Worm (Caenorhabditis elegans): ENCODE measurements around the gene pqn-27.
A peak's percentile ranks its signal among the peaks of the same experiment; 100 is the strongest.

The pqn-27 gene

ce11 chrII:13460592-13461395, at the start of gene pqn-27:
Gene pqn-27, minus strand, starts transcription at chrII:13460642.
- no peak for TF ChIP-seq ceh-82 (tag; optimal IDR thresholded peaks at IDR 0.05)
- TF ChIP-seq nhr-129 (tag; optimal IDR thresholded peaks at IDR 0.05), result peak; percentile 60
- TF ChIP-seq unc-62 (GFP tag; optimal IDR thresholded peaks at IDR 0.05), result peak; percentile 32
- TF ChIP-seq ceh-16 (tag; optimal IDR thresholded peaks at IDR 0.05), result no peak
- peak; percentile 57 for TF ChIP-seq C34F6.9 (tag; optimal IDR thresholded peaks at IDR 0.05)
- TF ChIP-seq Y55F3AM.14 (GFP tag; optimal IDR thresholded peaks at IDR 0.05), result peak; percentile 80
- no peak for TF ChIP-seq peb-1 (tag; optimal IDR thresholded peaks at IDR 0.05)
- no peak for TF ChIP-seq egl-27 (tag; optimal IDR thresholded peaks at IDR 0.05)
- TF ChIP-seq crh-2 (tag; optimal IDR thresholded peaks at IDR 0.05), result peak; percentile 89
- no peak for TF ChIP-seq zag-1 (tag; optimal IDR thresholded peaks at IDR 0.05)
- TF ChIP-seq ztf-1 (GFP tag; conservative IDR thresholded peaks at IDR 0.05), result no peak
- peak; percentile 85 for TF ChIP-seq sma-3 (GFP tag; optimal IDR thresholded peaks at IDR 0.05)
- TF ChIP-seq dmd-4 (tag; optimal IDR thresholded peaks at IDR 0.05), result no peak
- no peak for TF ChIP-seq elt-1 (tag; optimal IDR thresholded peaks at IDR 0.05)
- no peak for TF ChIP-seq snpc-4 (tag; optimal IDR thresholded peaks at IDR 0.05)
- no peak for TF ChIP-seq nhr-11 (tag; optimal IDR thresholded peaks at IDR 0.05)
- peak; percentile 12 for TF ChIP-seq nhr-12 (tag; optimal IDR thresholded peaks at IDR 0.05)
- TF ChIP-seq gmeb-1 (tag; optimal IDR thresholded peaks at IDR 0.05), result peak; percentile 69
- TF ChIP-seq nhr-21 (tag; optimal IDR thresholded peaks at IDR 0.05), result peak; percentile 89
- no peak for TF ChIP-seq elt-3 (tag; optimal IDR thresholded peaks at IDR 0.05)
- peak; percentile 60 for TF ChIP-seq blmp-1 (tag; optimal IDR thresholded peaks at IDR 0.05; ENCODE audit: insufficient read depth)
- TF ChIP-seq sem-4 (tag; optimal IDR thresholded peaks at IDR 0.05), result peak; percentile 59
- no peak for TF ChIP-seq nhr-77 (tag; optimal IDR thresholded peaks at IDR 0.05)
- TF ChIP-seq aly-2 (tag; optimal IDR thresholded peaks at IDR 0.05), result no peak
- TF ChIP-seq ztf-4 (tag; optimal IDR thresholded peaks at IDR 0.05), result peak; percentile 91
- peak; percentile 75 for TF ChIP-seq F13H6.1 (tag; optimal IDR thresholded peaks at IDR 0.05)
- TF ChIP-seq lin-39 (tag; optimal IDR thresholded peaks at IDR 0.05), result no peak
- TF ChIP-seq unc-39 (tag; optimal IDR thresholded peaks at IDR 0.05), result no peak
- peak; percentile 58 to 83 for TF ChIP-seq lsy-2 (tag; optimal IDR thresholded peaks at IDR 0.05)
- no peak for TF ChIP-seq mab-5 (tag; optimal IDR thresholded peaks at IDR 0.05)
- TF ChIP-seq skn-1 (tag; optimal IDR thresholded peaks at IDR 0.05), result peak; percentile 70
- TF ChIP-seq lin-13 (GFP tag; optimal IDR thresholded peaks at IDR 0.05), result peak; percentile 77
- TF ChIP-seq nhr-237 (tag; optimal IDR thresholded peaks at IDR 0.05), result no peak
- TF ChIP-seq alr-1 (tag; optimal IDR thresholded peaks at IDR 0.05), result no peak
- TF ChIP-seq nhr-10 (tag; optimal IDR thresholded peaks at IDR 0.05), result no peak
- no peak for TF ChIP-seq ztf-11 (tag; optimal IDR thresholded peaks at IDR 0.05)
- peak; percentile 84 for TF ChIP-seq nhr-6 (tag; optimal IDR thresholded peaks at IDR 0.05)
- TF ChIP-seq nhr-23 (tag; optimal IDR thresholded peaks at IDR 0.05), result no peak
- TF ChIP-seq ama-1 (optimal IDR thresholded peaks at IDR 0.05), result peak; percentile 96
- peak; percentile 89 for TF ChIP-seq nhr-25 (tag; optimal IDR thresholded peaks at IDR 0.05)
- no peak for TF ChIP-seq R02D3.7 (tag; optimal IDR thresholded peaks at IDR 0.05)
- TF ChIP-seq sma-9 (GFP tag; optimal IDR thresholded peaks at IDR 0.05), result peak; percentile 75
- TF ChIP-seq sma-9 (tag; optimal IDR thresholded peaks at IDR 0.05), result no peak
- peak; percentile 42 for TF ChIP-seq unc-55 (GFP tag; optimal IDR thresholded peaks at IDR 0.05)
- no peak for TF ChIP-seq mdl-1 (tag; optimal IDR thresholded peaks at IDR 0.05)
- TF ChIP-seq mbf-1 (tag; optimal IDR thresholded peaks at IDR 0.05), result no peak
- no peak for TF ChIP-seq lin-11 (tag; optimal IDR thresholded peaks at IDR 0.05)
- no peak for TF ChIP-seq ZK546.5 (tag; optimal IDR thresholded peaks at IDR 0.05)
- peak; percentile 28 for TF ChIP-seq fos-1 (tag; optimal IDR thresholded peaks at IDR 0.05)

Data from whole organism, L2 larva.